Fruit fly (Drosophila melanogaster): ENCODE results near the gene Phae2.

DNA sequence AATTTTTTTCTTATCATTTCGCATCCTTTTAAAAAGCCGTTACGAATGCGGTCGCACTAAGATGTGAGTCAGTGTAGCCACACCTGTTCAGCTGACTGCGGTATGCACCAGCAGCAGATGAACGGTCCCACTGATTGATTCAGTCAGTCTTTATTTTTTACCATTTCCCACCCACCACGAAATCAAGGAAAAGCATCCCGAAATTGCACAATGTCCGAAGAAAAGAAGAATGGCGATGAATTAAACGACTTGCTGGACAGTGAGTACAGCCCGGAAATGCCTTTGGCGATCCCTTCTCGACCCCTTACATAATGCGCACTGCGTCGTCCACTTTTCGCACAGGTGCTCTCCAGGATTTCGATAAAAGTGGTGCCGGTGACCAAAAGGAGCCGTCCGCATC, 17.3 kb upstream of the Phae2 start:
- no peak for TF ChIP-seq CG8478 (optimal IDR thresholded peaks at IDR 0.05)
- no peak for TF ChIP-seq CTCF (optimal IDR thresholded peaks at IDR 0.05)

Measured in S2 (cell line).